Fruit fly (Drosophila melanogaster): ENCODE data around the gene CG12725.

Gene CG12725

dm6 chrX:13368149-13368548 lies 34.5 kb downstream of the CG12725 start, which contains the start of gene dmrt11E (continued):
- TF ChIP-seq CG18599 (GFP tag; optimal IDR thresholded peaks at IDR 0.05) (peak; percentile 10), B-H1 (GFP tag; IDR thresholded peaks at IDR 0.05) (no peak), Hr51 (GFP tag; optimal IDR thresholded peaks at IDR 0.05) (peak in 1 of 2 experiments; percentile 62), repo (GFP tag; optimal IDR thresholded peaks at IDR 0.05) (no peak), Abd-B (GFP tag; optimal IDR thresholded peaks at IDR 0.05) (peak; percentile 41), CG15269 (tag; optimal IDR thresholded peaks at IDR 0.05) (peak; percentile 55), dati (GFP tag; IDR thresholded peaks at IDR 0.05) (0 out of 2 replicates have a peak, but pooled peaks have one; percentile 33), eve (GFP tag; optimal IDR thresholded peaks at IDR 0.05) (no peak), grn (GFP tag; optimal IDR thresholded peaks at IDR 0.05) (no peak), ham (GFP tag; IDR thresholded peaks at IDR 0.05) (no peak), CG10274 (GFP tag; optimal IDR thresholded peaks at IDR 0.05) (no peak), lov (optimal IDR thresholded peaks at IDR 0.05) (no peak), lov (GFP tag; IDR thresholded peaks at IDR 0.05) (peak; percentile 66; the same call in 1 of the 3 replicates), CG10979 (tag; optimal IDR thresholded peaks at IDR 0.05) (peak; percentile 82), da (GFP tag; optimal IDR thresholded peaks at IDR 0.05) (no peak), CG7372 (GFP tag; IDR thresholded peaks at IDR 0.05) (peak; percentile 23; the same call in 1 of the 2 replicates), CG18764 (GFP tag; optimal IDR thresholded peaks at IDR 0.05) (peak; percentile 20), dmrt11E (tag; optimal IDR thresholded peaks at IDR 0.05) (peak; percentile 98), Dbx (GFP tag; IDR thresholded peaks at IDR 0.05) (no peak), CG31224 (GFP tag; IDR thresholded peaks at IDR 0.05) (no peak), CG1602 (GFP tag; optimal IDR thresholded peaks at IDR 0.05) (peak; percentile 47), maf-S (GFP tag; optimal IDR thresholded peaks at IDR 0.05) (no peak), CG1832 (GFP tag; optimal IDR thresholded peaks at IDR 0.05) (no peak), CG42726 (GFP tag; IDR thresholded peaks at IDR 0.05; ENCODE audit: partially characterized antibody) (no peak), CG13123 (GFP tag; optimal IDR thresholded peaks at IDR 0.05) (no peak), usp (GFP tag; optimal IDR thresholded peaks at IDR 0.05) (no peak), Jarid2 (GFP tag; optimal IDR thresholded peaks at IDR 0.05) (no peak), ewg (GFP tag; optimal IDR thresholded peaks at IDR 0.05) (peak; percentile 35), CG4707 (GFP tag; optimal IDR thresholded peaks at IDR 0.05) (peak; percentile 35), Dip3 (GFP tag; optimal IDR thresholded peaks at IDR 0.05) (no peak), CG13894 (tag; optimal IDR thresholded peaks at IDR 0.05) (no peak), CG16779 (GFP tag; IDR thresholded peaks at IDR 0.05) (no peak), Dfd (GFP tag; optimal IDR thresholded peaks at IDR 0.05) (no peak), ab (GFP tag; optimal IDR thresholded peaks at IDR 0.05) (no peak), CG3407 (GFP tag; optimal IDR thresholded peaks at IDR 0.05) (peak; percentile 54), otp (GFP tag; IDR thresholded peaks at IDR 0.05) (peak; percentile 65), ken (GFP tag; IDR thresholded peaks at IDR 0.05) (peak; percentile 59; the same call in 1 of the 3 replicates), Ravus (GFP tag; IDR thresholded peaks at IDR 0.05) (no peak), chif (GFP tag; optimal IDR thresholded peaks at IDR 0.05) (peak in 1 of 2 experiments; percentile 23), CG30431 (GFP tag; optimal IDR thresholded peaks at IDR 0.05) (peak; percentile 2), unc-4 (GFP tag; IDR thresholded peaks at IDR 0.05; ENCODE audit: partially characterized antibody) (no peak), bsh (GFP tag; optimal IDR thresholded peaks at IDR 0.05) (peak in 1 of 2 experiments; percentile 88), CG7839 (tag; optimal IDR thresholded peaks at IDR 0.05) (peak; percentile 73), CG3163 (GFP tag; optimal IDR thresholded peaks at IDR 0.05) (no peak), jing (GFP tag; optimal IDR thresholded peaks at IDR 0.05) (peak; percentile 44), lmd (GFP tag; IDR thresholded peaks at IDR 0.05) (peak; percentile 48), Optix (GFP tag; IDR thresholded peaks at IDR 0.05) (no peak), slbo (GFP tag; IDR thresholded peaks at IDR 0.05) (no peak), wor (GFP tag; IDR thresholded peaks at IDR 0.05) (peak; percentile 44; the same call in 1 of the 2 replicates), MTF-1 (GFP tag; optimal IDR thresholded peaks at IDR 0.05; ENCODE audit: borderline replicate concordance) (peak; percentile 41), CG8478 (optimal IDR thresholded peaks at IDR 0.05) (no peak), CG32767 (GFP tag; IDR thresholded peaks at IDR 0.05) (0 out of 2 replicates have a peak, but pooled peaks have one; percentile 23)
